Fruit fly (Drosophila melanogaster): ENCODE measurements around the gene CG13917.

The CG13917 gene

dm6 chr3L:1618116-1618727 is 41.7 kb downstream of the CG13917 start, which contains the start of the genes CG13926, ABCB7 and CG33230:
Gene CG13926, minus strand, starts transcription at chr3L:1618158.
Gene ABCB7, plus strand, starts transcription at chr3L:1618414.
Gene CG33230, plus strand, starts transcription at chr3L:1618414.
- TF ChIP-seq CG5204 (GFP tag; optimal IDR thresholded peaks at IDR 0.05) (peak; percentile 45), kay (GFP tag; ENCODE audit: borderline replicate concordance) (no peak), tj (GFP tag; optimal IDR thresholded peaks at IDR 0.05) (peak; percentile 60), CG11617 (GFP tag; optimal IDR thresholded peaks at IDR 0.05) (peak; percentile 66), CG33017 (tag; optimal IDR thresholded peaks at IDR 0.05) (no peak), CG7101 (tag; optimal IDR thresholded peaks at IDR 0.05) (peak; percentile 25), bab1 (GFP tag; optimal IDR thresholded peaks at IDR 0.05) (peak; percentile 67), cnc (optimal IDR thresholded peaks at IDR 0.05) (no peak), Clk (GFP tag; optimal IDR thresholded peaks at IDR 0.05) (no peak), CG12768 (GFP tag; optimal IDR thresholded peaks at IDR 0.05) (peak; percentile 48), Hr96 (GFP tag; optimal IDR thresholded peaks at IDR 0.05) (peak; percentile 63), cic (GFP tag; optimal IDR thresholded peaks at IDR 0.05) (no peak), Crg-1 (GFP tag; optimal IDR thresholded peaks at IDR 0.05) (peak; percentile 18), toe (GFP tag; optimal IDR thresholded peaks at IDR 0.05) (peak; percentile 24), pad (GFP tag; optimal IDR thresholded peaks at IDR 0.05) (peak; percentile 10), CG1620 (GFP tag; optimal IDR thresholded peaks at IDR 0.05) (peak; percentile 27), ovo (GFP tag; optimal IDR thresholded peaks at IDR 0.05) (peak; percentile 23), Mnt (GFP tag; optimal IDR thresholded peaks at IDR 0.05) (peak; percentile 70), CG14711 (tag; optimal IDR thresholded peaks at IDR 0.05) (peak; percentile 55), CG7045 (GFP tag; optimal IDR thresholded peaks at IDR 0.05) (peak; percentile 15)

dm6 chr3L:1626924-1627323 is 50.4 kb downstream of the CG13917 start:
- TF ChIP-seq CG7101 (tag; optimal IDR thresholded peaks at IDR 0.05), result no peak
- TF ChIP-seq toe (GFP tag; optimal IDR thresholded peaks at IDR 0.05), result no peak
- no peak for TF ChIP-seq CG1620 (GFP tag; optimal IDR thresholded peaks at IDR 0.05)
- TF ChIP-seq tj (GFP tag; optimal IDR thresholded peaks at IDR 0.05), result no peak
- no peak for TF ChIP-seq CG14711 (tag; optimal IDR thresholded peaks at IDR 0.05)
- no peak for TF ChIP-seq Clk (GFP tag; optimal IDR thresholded peaks at IDR 0.05)
- TF ChIP-seq pad (GFP tag; optimal IDR thresholded peaks at IDR 0.05), result no peak
- no peak for TF ChIP-seq CG12768 (GFP tag; optimal IDR thresholded peaks at IDR 0.05)
- no peak for TF ChIP-seq kay (GFP tag; ENCODE audit: borderline replicate concordance)

dm6 chr3L:1628176-1628866 is 51.8 kb downstream of the CG13917 start, which contains the start of gene CG13928:
Gene CG13928, minus strand, starts transcription at chr3L:1628377.
- no peak for TF ChIP-seq cnc (optimal IDR thresholded peaks at IDR 0.05)
- no peak for TF ChIP-seq bab1 (GFP tag; optimal IDR thresholded peaks at IDR 0.05)
- no peak for TF ChIP-seq Hr96 (GFP tag; optimal IDR thresholded peaks at IDR 0.05)
- TF ChIP-seq cic (GFP tag; optimal IDR thresholded peaks at IDR 0.05), result peak; percentile 35
- TF ChIP-seq CG7101 (tag; optimal IDR thresholded peaks at IDR 0.05), result no peak
- no peak for TF ChIP-seq CG33017 (tag; optimal IDR thresholded peaks at IDR 0.05)
- no peak for TF ChIP-seq Crg-1 (GFP tag; optimal IDR thresholded peaks at IDR 0.05)
- no peak for TF ChIP-seq ovo (GFP tag; optimal IDR thresholded peaks at IDR 0.05)
- peak; percentile 35 for TF ChIP-seq CG5204 (GFP tag; optimal IDR thresholded peaks at IDR 0.05)
- TF ChIP-seq CG1620 (GFP tag; optimal IDR thresholded peaks at IDR 0.05), result no peak
- TF ChIP-seq kay (GFP tag; ENCODE audit: borderline replicate concordance), result no peak
- TF ChIP-seq CG7045 (GFP tag; optimal IDR thresholded peaks at IDR 0.05), result peak; percentile 13
- no peak for TF ChIP-seq Mnt (GFP tag; optimal IDR thresholded peaks at IDR 0.05)
- TF ChIP-seq Clk (GFP tag; optimal IDR thresholded peaks at IDR 0.05), result peak; percentile 50
- TF ChIP-seq CG12768 (GFP tag; optimal IDR thresholded peaks at IDR 0.05), result no peak
- TF ChIP-seq toe (GFP tag; optimal IDR thresholded peaks at IDR 0.05), result peak; percentile 44
- no peak for TF ChIP-seq CG11617 (GFP tag; optimal IDR thresholded peaks at IDR 0.05)
- TF ChIP-seq CG14711 (tag; optimal IDR thresholded peaks at IDR 0.05), result no peak
- no peak for TF ChIP-seq tj (GFP tag; optimal IDR thresholded peaks at IDR 0.05)
- TF ChIP-seq pad (GFP tag; optimal IDR thresholded peaks at IDR 0.05), result no peak

dm6 chr3L:1629064-1629777 is 52.7 kb downstream of the CG13917 start, which contains the start of gene GC:
Gene GC, minus strand, starts transcription at chr3L:1629301.
- TF ChIP-seq Hr96 (GFP tag; optimal IDR thresholded peaks at IDR 0.05) (no peak), CG5204 (GFP tag; optimal IDR thresholded peaks at IDR 0.05) (no peak), kay (GFP tag; ENCODE audit: borderline replicate concordance) (no peak), cic (GFP tag; optimal IDR thresholded peaks at IDR 0.05) (no peak), Mnt (GFP tag; optimal IDR thresholded peaks at IDR 0.05) (no peak), CG12768 (GFP tag; optimal IDR thresholded peaks at IDR 0.05) (no peak), cnc (optimal IDR thresholded peaks at IDR 0.05) (no peak), ovo (GFP tag; optimal IDR thresholded peaks at IDR 0.05) (no peak), Crg-1 (GFP tag; optimal IDR thresholded peaks at IDR 0.05) (no peak), bab1 (GFP tag; optimal IDR thresholded peaks at IDR 0.05) (no peak), pad (GFP tag; optimal IDR thresholded peaks at IDR 0.05) (no peak), CG7045 (GFP tag; optimal IDR thresholded peaks at IDR 0.05) (no peak), tj (GFP tag; optimal IDR thresholded peaks at IDR 0.05) (no peak), CG33017 (tag; optimal IDR thresholded peaks at IDR 0.05) (no peak), CG1620 (GFP tag; optimal IDR thresholded peaks at IDR 0.05) (no peak), CG11617 (GFP tag; optimal IDR thresholded peaks at IDR 0.05) (no peak), toe (GFP tag; optimal IDR thresholded peaks at IDR 0.05) (no peak), CG14711 (tag; optimal IDR thresholded peaks at IDR 0.05) (no peak), Clk (GFP tag; optimal IDR thresholded peaks at IDR 0.05) (no peak)

dm6 chr3L:1636886-1637285 is 60.4 kb downstream of the CG13917 start:
- no peak for TF ChIP-seq pad (GFP tag; optimal IDR thresholded peaks at IDR 0.05)
- TF ChIP-seq CG11617 (GFP tag; optimal IDR thresholded peaks at IDR 0.05), result no peak
- no peak for TF ChIP-seq Crg-1 (GFP tag; optimal IDR thresholded peaks at IDR 0.05)
- TF ChIP-seq CG33017 (tag; optimal IDR thresholded peaks at IDR 0.05), result no peak
- TF ChIP-seq toe (GFP tag; optimal IDR thresholded peaks at IDR 0.05), result no peak
- no peak for TF ChIP-seq CG1620 (GFP tag; optimal IDR thresholded peaks at IDR 0.05)
- no peak for TF ChIP-seq Hr96 (GFP tag; optimal IDR thresholded peaks at IDR 0.05)
- no peak for TF ChIP-seq bab1 (GFP tag; optimal IDR thresholded peaks at IDR 0.05)
